Fruit fly (Drosophila melanogaster) whole organism, larva: ENCODE measurements around the gene CG42449.

ENCODE experiments used
- noc ChIP-seq: fragments of 200-800 bp; sonication (Bioruptor generic); optimal IDR thresholded peaks from 3 replicates; lab custom pipeline; 2019; ENCODE audit warnings: missing biosample characterization, mild to moderate bottlenecking, missing genetic modification characterization, moderate library complexity

CG42449 gene

dm6 chrX:5682940-5683339, at the start of gene CG42449:
CG42449 (plus strand) TSS chrX:5683240.
- no peak for TF ChIP-seq noc (tag; lab: Kevin White, UChicago)

- TF ChIP-seq noc (tag; lab: Kevin White, UChicago): no peak
Measured at dm6 chrX:5634714-5635113, 48.3 kb upstream of the CG42449 start.

- no peak for TF ChIP-seq noc (tag; lab: Kevin White, UChicago)
Measured at dm6 chrX:5636529-5637099, 46.4 kb upstream of the CG42449 start.

DNA sequence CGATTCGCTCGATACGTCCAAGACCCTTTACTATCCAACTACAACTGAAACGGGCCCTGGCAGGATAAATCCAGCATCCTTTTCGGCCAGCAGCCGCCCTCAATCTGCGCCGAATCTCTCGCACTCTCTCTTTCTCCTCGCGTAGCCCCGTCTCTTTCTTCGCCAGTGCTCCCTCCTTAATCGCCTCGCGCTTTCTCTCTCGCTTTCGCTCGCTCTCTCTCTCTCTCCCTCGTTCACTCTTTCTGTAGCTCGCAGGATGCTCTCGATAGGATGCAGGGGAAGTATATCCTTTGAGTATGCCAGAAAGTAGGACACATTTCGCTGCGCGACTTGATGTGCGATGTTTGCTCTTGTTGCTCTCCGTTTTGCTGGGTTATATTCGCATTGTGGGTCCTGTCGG, 45.5 kb upstream of the CG42449 start:
- TF ChIP-seq noc (tag; lab: Kevin White, UChicago): no peak

DNA sequence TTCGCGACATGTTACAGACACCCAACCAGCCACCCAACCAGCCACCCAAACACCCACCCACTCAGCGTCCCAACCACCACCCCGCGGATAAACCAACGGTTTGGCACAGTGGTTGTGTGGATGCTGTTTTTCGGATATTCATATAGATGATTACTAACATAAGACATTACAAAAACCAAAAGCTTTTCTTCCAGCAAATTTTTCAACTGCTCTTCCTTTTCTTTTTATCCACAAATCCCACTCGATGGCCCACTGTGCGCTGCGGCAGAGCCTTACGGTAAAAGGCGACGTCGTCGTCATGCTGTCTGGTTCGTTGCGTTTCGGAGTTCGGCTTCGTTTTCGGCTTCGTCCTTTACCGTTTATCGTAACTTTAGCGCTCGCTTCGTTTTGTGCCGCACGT, 44.5 kb upstream of the CG42449 start:
- no peak for TF ChIP-seq noc (tag; lab: Kevin White, UChicago)

DNA sequence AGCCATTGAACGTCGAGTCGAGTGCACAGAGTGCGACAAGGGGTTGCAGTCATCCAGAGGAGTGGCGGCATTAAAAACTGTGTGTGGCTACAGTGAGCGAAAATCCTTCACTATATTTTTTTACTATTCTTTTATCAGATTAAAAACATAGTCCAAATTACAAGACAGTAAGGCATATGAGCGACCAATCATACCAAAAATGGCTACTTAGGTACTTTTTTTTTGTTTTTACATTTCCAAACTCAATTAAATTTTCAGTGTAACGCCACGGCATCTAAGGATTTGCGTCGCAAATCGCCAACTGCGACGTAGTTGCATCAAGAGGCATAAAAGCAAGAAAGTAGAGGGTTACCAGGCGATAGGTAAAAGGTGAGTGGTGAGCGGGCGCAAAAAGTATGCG, 44.0 kb upstream of the CG42449 start:
- no peak for TF ChIP-seq noc (tag; lab: Kevin White, UChicago)

- no peak for TF ChIP-seq noc (tag; lab: Kevin White, UChicago)
Measured at dm6 chrX:5646228-5646627, 36.8 kb upstream of the CG42449 start.

dm6 chrX:5648437-5648959, 34.5 kb upstream of the CG42449 start, which contains the start of gene OtopLa:
OtopLa (minus strand) TSS chrX:5648487.
- TF ChIP-seq noc (tag; lab: Kevin White, UChicago): no peak

dm6 chrX:5649387-5649786, 33.7 kb upstream of the CG42449 start:
- no peak for TF ChIP-seq noc (tag; lab: Kevin White, UChicago)

DNA sequence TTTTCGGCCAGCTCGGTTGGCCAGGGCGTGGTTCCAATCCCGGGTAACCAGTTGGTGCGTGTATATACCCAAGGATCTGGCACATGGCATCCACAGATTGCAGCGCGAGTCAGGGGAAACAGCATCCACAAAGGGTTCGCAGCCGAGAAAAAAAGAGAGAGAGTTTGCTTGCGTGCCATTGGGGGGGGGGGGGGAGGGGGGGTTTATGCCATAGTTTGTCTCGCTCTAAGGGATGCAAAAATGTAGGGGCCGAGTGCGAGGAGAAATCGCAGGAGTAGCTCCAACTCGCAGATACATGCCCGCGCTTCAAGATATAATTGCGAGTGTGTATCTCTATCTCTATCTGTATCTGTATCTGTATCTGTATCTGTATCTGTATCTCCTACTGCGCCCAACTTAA, 33.0 kb upstream of the CG42449 start:
- no peak for TF ChIP-seq noc (tag; lab: Kevin White, UChicago)

- no peak for TF ChIP-seq noc (tag; lab: Kevin White, UChicago)
Measured at dm6 chrX:5661971-5662370, 21.1 kb upstream of the CG42449 start.

dm6 chrX:5662761-5663160, 20.3 kb upstream of the CG42449 start, which contains the start of gene OtopLc:
OtopLc (minus strand) TSS chrX:5662861.
- TF ChIP-seq noc (tag; lab: Kevin White, UChicago): no peak

dm6 chrX:5664222-5664621, 18.8 kb upstream of the CG42449 start:
- TF ChIP-seq noc (tag; lab: Kevin White, UChicago): no peak

DNA sequence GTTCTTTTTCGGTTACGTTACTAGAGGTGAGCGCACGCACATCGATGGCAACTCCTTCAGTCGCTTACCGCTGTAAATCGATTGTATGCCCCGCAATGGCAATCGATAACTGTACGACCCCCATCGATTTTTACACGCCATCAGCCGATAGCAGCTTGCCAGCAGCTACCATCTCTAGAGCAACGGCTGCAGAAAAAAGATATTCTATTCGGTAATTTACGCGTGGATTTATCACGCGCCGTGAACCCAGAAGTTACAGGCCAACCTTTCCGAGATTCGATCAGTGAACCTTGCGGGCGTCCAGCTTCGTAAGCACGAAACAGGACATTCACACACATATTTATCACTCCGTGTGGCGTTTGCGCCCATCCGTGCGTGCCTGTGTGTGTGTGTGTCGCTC, 17.1 kb upstream of the CG42449 start, which contains the start of the genes Sirt4 and CG4119:
Gene Sirt4 (minus strand): TSS at position 39 of the 400 bp plus-strand sequence.
Gene CG4119 (plus strand): TSS at position 151 of the 400 bp plus-strand sequence.
- TF ChIP-seq noc (tag; lab: Kevin White, UChicago): peak; percentile 26

DNA sequence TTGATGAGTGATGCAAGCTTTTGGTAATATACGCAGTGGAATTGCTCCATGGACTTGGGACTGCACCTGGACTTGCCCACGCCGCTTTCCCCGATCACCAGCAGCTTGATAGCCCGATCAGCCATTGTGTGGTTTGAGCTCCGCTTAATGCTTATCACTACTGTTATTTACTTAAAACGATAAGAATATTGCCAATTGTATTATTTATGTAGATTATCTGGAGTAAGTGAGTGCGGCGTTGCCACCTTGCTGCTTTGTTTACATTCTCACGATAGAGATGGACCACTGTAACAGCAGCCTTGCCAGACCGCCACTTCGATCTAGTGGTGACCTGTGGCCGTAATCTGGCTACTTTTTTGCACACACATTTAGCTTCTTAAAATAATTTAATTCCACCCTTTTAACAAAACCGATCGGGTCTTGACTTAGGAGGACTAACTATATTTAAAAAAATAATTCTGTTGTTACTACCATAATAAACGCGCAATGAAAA, 11.5 kb upstream of the CG42449 start, which contains the start of gene Rab18:
Gene Rab18 (minus strand): TSS at position 276 of the 493 bp plus-strand sequence.
- no peak for TF ChIP-seq noc (tag; lab: Kevin White, UChicago)

DNA sequence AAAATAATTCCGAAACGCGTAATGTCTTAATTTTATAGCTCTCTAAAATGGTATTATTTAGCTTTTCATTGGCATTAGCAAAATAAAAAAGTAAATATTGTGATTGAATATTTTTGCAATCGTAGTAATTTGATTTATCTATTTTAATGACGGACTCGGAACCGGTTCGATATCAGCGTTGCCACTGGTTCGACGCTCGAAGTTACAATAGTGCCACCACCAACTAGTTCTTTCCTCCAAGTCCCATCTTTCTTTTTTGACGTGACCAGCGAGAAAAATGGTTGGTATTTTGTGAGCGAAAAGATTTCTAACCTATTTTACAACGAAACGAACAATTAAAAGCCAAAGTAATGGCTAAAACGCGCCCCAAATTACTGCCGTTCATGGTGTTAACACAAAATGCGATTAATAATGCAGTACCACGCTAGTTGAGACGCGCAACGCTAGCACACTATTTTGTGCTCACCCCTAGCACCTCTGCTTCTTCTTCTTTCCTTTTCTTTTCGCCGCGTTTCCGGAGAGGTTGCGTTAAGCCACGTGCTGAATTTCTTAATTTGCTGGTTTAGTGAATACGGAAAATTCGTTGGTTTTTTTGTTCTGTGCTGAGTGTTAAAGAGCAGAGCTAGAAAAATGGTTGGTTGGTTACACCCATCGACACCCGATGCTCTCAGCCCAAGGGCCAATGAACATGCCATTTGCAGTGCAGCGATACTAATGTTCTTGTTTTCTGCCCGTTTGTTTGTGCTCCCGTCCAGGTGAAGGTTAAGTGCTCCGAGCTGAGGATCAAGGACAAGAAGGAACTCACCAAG, 10.6 kb upstream of the CG42449 start, which contains the start of gene RpL35:
Gene RpL35 (plus strand): TSS at position 159 of the 809 bp plus-strand sequence.
- peak; percentile 51 for TF ChIP-seq noc (tag; lab: Kevin White, UChicago)
